Fruit fly (Drosophila melanogaster) whole organism, prepupa: ENCODE data around the gene dac.

Source experiments
- Blimp-1 ChIP-seq: fragments of 200-800 bp; sonication (Bioruptor generic); optimal IDR thresholded peaks from 3 replicates; lab custom pipeline; 2017; ENCODE audit warnings: missing biosample characterization, missing genetic modification characterization, mild to moderate bottlenecking, moderate library complexity, missing genetic modification reagents
- CG10631 ChIP-seq: fragments of 200-800 bp; sonication (Bioruptor generic); optimal IDR thresholded peaks from 2 replicates; lab custom pipeline; 2016; ENCODE audit warnings: missing biosample characterization, missing genetic modification characterization
- CG10669 ChIP-seq: fragments of 200-800 bp; sonication (Bioruptor generic); optimal IDR thresholded peaks from 3 replicates; lab custom pipeline; 2018; ENCODE audit warnings: missing biosample characterization, mild to moderate bottlenecking, missing genetic modification characterization, moderate library complexity
- CG11762 ChIP-seq: fragments of 200-800 bp; sonication (Bioruptor generic); optimal IDR thresholded peaks from 3 replicates; lab custom pipeline; 2016; ENCODE audit warnings: missing biosample characterization, missing genetic modification characterization; ENCODE audit not compliant: insufficient read depth
- CG11902 ChIP-seq: fragments of 200-800 bp; sonication (Bioruptor generic); optimal IDR thresholded peaks from 3 replicates; lab custom pipeline; 2016; ENCODE audit warnings: missing biosample characterization, missing genetic modification characterization
- CG1621 ChIP-seq: fragments of 200-800 bp; sonication (Bioruptor generic); optimal IDR thresholded peaks from 3 replicates; lab custom pipeline; 2018; ENCODE audit warnings: missing biosample characterization, mild to moderate bottlenecking, missing genetic modification characterization
- CG16779 ChIP-seq: fragments of 200-800 bp; sonication (Bioruptor generic); optimal IDR thresholded peaks from 3 replicates; lab custom pipeline; 2017; ENCODE audit warnings: missing biosample characterization, mild to moderate bottlenecking, missing genetic modification characterization
- CG3032 ChIP-seq: fragments of 200-800 bp; optimal IDR thresholded peaks from 2 replicates; lab custom pipeline; 2019; ENCODE audit warnings: missing biosample characterization, mild to moderate bottlenecking, missing genetic modification characterization, moderate library complexity
- CG31627 ChIP-seq: fragments of 200-800 bp; sonication (Bioruptor generic); optimal IDR thresholded peaks from 3 replicates; lab custom pipeline; 2016; ENCODE audit warnings: missing biosample characterization, missing genetic modification characterization
- CG32006 ChIP-seq: fragments of 200-800 bp; sonication (Bioruptor generic); optimal IDR thresholded peaks from 3 replicates; lab custom pipeline; 2017; ENCODE audit warnings: missing biosample characterization, mild to moderate bottlenecking, missing genetic modification characterization
- CG34406 ChIP-seq: fragments of 200-800 bp; sonication (Bioruptor generic); optimal IDR thresholded peaks from 3 replicates; lab custom pipeline; 2016; ENCODE audit warnings: missing biosample characterization, missing genetic modification characterization
- CG4318 ChIP-seq: fragments of 200-800 bp; sonication (Bioruptor generic); optimal IDR thresholded peaks from 3 replicates; lab custom pipeline; 2017; ENCODE audit warnings: missing biosample characterization, mild to moderate bottlenecking, missing genetic modification characterization
- CG6163 ChIP-seq: fragments of 200-800 bp; sonication (Bioruptor generic); IDR thresholded peaks from 3 replicates; pipeline ENCODE4 v1.3.6; 2022; ENCODE audit warnings: missing biosample characterization, missing genetic modification characterization
- CG6276 ChIP-seq: fragments of 200-800 bp; sonication (Bioruptor generic); optimal IDR thresholded peaks from 2 replicates; lab custom pipeline; 2017; ENCODE audit warnings: missing biosample characterization, mild to moderate bottlenecking, missing genetic modification characterization
- CG6792 ChIP-seq: fragments of 200-800 bp; sonication (Bioruptor generic); optimal IDR thresholded peaks from 3 replicates; lab custom pipeline; 2016; ENCODE audit warnings: missing biosample characterization, missing genetic modification characterization
- CG6808 ChIP-seq: fragments of 200-800 bp; sonication (Bioruptor generic); optimal IDR thresholded peaks from 3 replicates; lab custom pipeline; 2017; ENCODE audit warnings: missing biosample characterization, missing genetic modification characterization, mild to moderate bottlenecking, moderate library complexity, missing genetic modification reagents
- CG6854 ChIP-seq: fragments of 200-800 bp; sonication (Bioruptor generic); optimal IDR thresholded peaks from 2 replicates; lab custom pipeline; 2017; ENCODE audit warnings: missing biosample characterization, mild to moderate bottlenecking, missing genetic modification characterization
- CG7368 ChIP-seq: fragments of 200-800 bp; sonication (Bioruptor generic); optimal IDR thresholded peaks from 3 replicates; lab custom pipeline; 2016; ENCODE audit warnings: missing biosample characterization, missing genetic modification characterization
- CG8119 ChIP-seq: fragments of 200-800 bp; sonication (Bioruptor generic); IDR thresholded peaks from 3 replicates; pipeline ENCODE4 v1.3.6; 2022; ENCODE audit warnings: missing biosample characterization, missing genetic modification characterization
- CG8319 ChIP-seq: fragments of 200-800 bp; sonication (Bioruptor generic); optimal IDR thresholded peaks from 3 replicates; lab custom pipeline; 2016; ENCODE audit warnings: missing biosample characterization, missing genetic modification characterization
- CG8632 ChIP-seq: fragments of 200-800 bp; sonication (Bioruptor generic); optimal IDR thresholded peaks from 3 replicates; lab custom pipeline; 2016; ENCODE audit warnings: missing biosample characterization, missing genetic modification characterization
- CG9139 ChIP-seq: fragments of 200-800 bp; sonication (Bioruptor generic); optimal IDR thresholded peaks from 3 replicates; lab custom pipeline; 2017; ENCODE audit warnings: missing biosample characterization, mild to moderate bottlenecking, missing genetic modification characterization
- Eip75B ChIP-seq: fragments of 200-800 bp; sonication (Bioruptor generic); optimal IDR thresholded peaks from 3 replicates; lab custom pipeline; 2016; ENCODE audit warnings: missing biosample characterization, missing genetic modification characterization
- Eip78C ChIP-seq: fragments of 200-800 bp; sonication (Bioruptor generic); peaks from one replicate; lab custom pipeline; 2016; ENCODE audit warnings: missing biosample characterization, missing genetic modification characterization
- Ets21C ChIP-seq: fragments of 200-800 bp; sonication (Bioruptor generic); optimal IDR thresholded peaks from 3 replicates; lab custom pipeline; 2016; ENCODE audit warnings: missing biosample characterization, missing genetic modification characterization
- Ets96B ChIP-seq: fragments of 200-800 bp; optimal IDR thresholded peaks from 2 replicates; lab custom pipeline; 2019; ENCODE audit warnings: missing biosample characterization, mild to moderate bottlenecking, missing genetic modification characterization, moderate library complexity
- Hr38 ChIP-seq: sonication (Bioruptor generic); optimal IDR thresholded peaks from 2 replicates; lab custom pipeline; 2016; ENCODE audit warnings: missing biosample characterization, missing genetic modification characterization
- Hr39 ChIP-seq: fragments of 200-800 bp; sonication (Bioruptor generic); optimal IDR thresholded peaks from 2 replicates; lab custom pipeline; 2016; ENCODE audit warnings: missing biosample characterization, missing genetic modification characterization
- Lpt ChIP-seq: fragments of 200-800 bp; sonication (Bioruptor generic); optimal IDR thresholded peaks from 3 replicates; lab custom pipeline; 2016; ENCODE audit warnings: missing biosample characterization, missing genetic modification characterization
- Smox ChIP-seq: fragments of 200-800 bp; sonication (Bioruptor generic); optimal IDR thresholded peaks from 3 replicates; lab custom pipeline; 2016; ENCODE audit warnings: missing biosample characterization, missing genetic modification characterization
- Sox102F ChIP-seq: fragments of 200-800 bp; sonication (Bioruptor generic); optimal IDR thresholded peaks from 2 replicates; lab custom pipeline; 2016; ENCODE audit warnings: missing biosample characterization, mild to moderate bottlenecking, missing genetic modification characterization
- Sox14 ChIP-seq: fragments of 200-800 bp; sonication (Bioruptor generic); optimal IDR thresholded peaks from 3 replicates; lab custom pipeline; 2016; ENCODE audit warnings: missing biosample characterization, missing genetic modification characterization
- achi ChIP-seq: fragments of 200-800 bp; sonication (Bioruptor generic); optimal IDR thresholded peaks from 3 replicates; lab custom pipeline; 2016; ENCODE audit warnings: missing biosample characterization, missing genetic modification characterization
- acj6 ChIP-seq: fragments of 200-800 bp; sonication (Bioruptor generic); optimal IDR thresholded peaks from 3 replicates; lab custom pipeline; 2016; ENCODE audit warnings: missing biosample characterization, missing genetic modification characterization
- cyc ChIP-seq: fragments of 200-800 bp; sonication (Bioruptor generic); optimal IDR thresholded peaks from 3 replicates; lab custom pipeline; 2016; ENCODE audit warnings: missing biosample characterization, missing genetic modification characterization
- dac ChIP-seq: fragments of 200-800 bp; sonication (Bioruptor generic); optimal IDR thresholded peaks from 2 replicates; lab custom pipeline; 2017; ENCODE audit warnings: missing biosample characterization, mild to moderate bottlenecking, missing genetic modification characterization
- dsx ChIP-seq: fragments of 200-800 bp; optimal IDR thresholded peaks from 3 replicates; lab custom pipeline; 2019; ENCODE audit warnings: missing biosample characterization, mild to moderate bottlenecking, missing genetic modification characterization, moderate library complexity; ENCODE audit not compliant: poor library complexity, severe bottlenecking
- eg ChIP-seq: fragments of 200-800 bp; sonication (Bioruptor generic); IDR thresholded peaks from 3 replicates; pipeline ENCODE4 v1.3.6; 2022; ENCODE audit warnings: missing biosample characterization, missing genetic modification characterization
- fd85E ChIP-seq: fragments of 200-800 bp; sonication (Bioruptor generic); optimal IDR thresholded peaks from 3 replicates; lab custom pipeline; 2016; ENCODE audit warnings: missing biosample characterization, missing genetic modification characterization
- fkh ChIP-seq: fragments of 200-800 bp; sonication (Bioruptor generic); optimal IDR thresholded peaks from 3 replicates; lab custom pipeline; 2017; ENCODE audit warnings: missing biosample characterization, mild to moderate bottlenecking, missing genetic modification characterization, moderate library complexity
- net ChIP-seq: fragments of 200-800 bp; sonication (Bioruptor generic); optimal IDR thresholded peaks from 3 replicates; lab custom pipeline; 2016; ENCODE audit warnings: missing biosample characterization, missing genetic modification characterization
- salr ChIP-seq, 2 experiments: fragments of 200-800 bp; sonication (Bioruptor generic); optimal IDR thresholded peaks; 3 replicates each; lab custom pipeline; 2016 to 2018; ENCODE audit warnings: missing biosample characterization in 2 of 2, missing genetic modification characterization in 2 of 2, mild to moderate bottlenecking in 1 of 2
- spab ChIP-seq: fragments of 200-800 bp; sonication (Bioruptor generic); optimal IDR thresholded peaks from 2 replicates; lab custom pipeline; 2017; ENCODE audit warnings: missing biosample characterization, mild to moderate bottlenecking, missing genetic modification characterization, missing genetic modification reagents
- ss ChIP-seq, 2 experiments: fragments of 200-800 bp; sonication (Bioruptor generic); optimal IDR thresholded peaks; 2 replicates in 1 of 2; 3 replicates in 1 of 2; lab custom pipeline; 2017 to 2018; ENCODE audit warnings: mild to moderate bottlenecking in 2 of 2, missing biosample characterization in 2 of 2, missing genetic modification characterization in 2 of 2, moderate library complexity in 1 of 2
- svp ChIP-seq: fragments of 200-800 bp; sonication (Bioruptor generic); peaks from one replicate; lab custom pipeline; 2016; ENCODE audit warnings: missing biosample characterization, missing genetic modification characterization
- topi ChIP-seq: fragments of 200-800 bp; sonication (Bioruptor generic); optimal IDR thresholded peaks from 3 replicates; lab custom pipeline; 2016; ENCODE audit warnings: missing biosample characterization, missing genetic modification characterization
- vri ChIP-seq: fragments of 200-800 bp; sonication (Bioruptor generic); optimal IDR thresholded peaks from 3 replicates; lab custom pipeline; 2016; ENCODE audit warnings: missing biosample characterization, mild to moderate bottlenecking, missing genetic modification characterization

The dac gene

dm6 chr2L:16534174-16534835 lies 48.5 kb upstream of the dac start (continued):
- no peak for TF ChIP-seq CG31627 (GFP tag; lab: Kevin White, UChicago)
- TF ChIP-seq achi (GFP tag; lab: Kevin White, UChicago), result no peak
- TF ChIP-seq CG6792 (GFP tag; lab: Kevin White, UChicago), result no peak
- peak; percentile 20 for TF ChIP-seq CG10669 (GFP tag; lab: Kevin White, UChicago)
- no peak for TF ChIP-seq Eip75B
- no peak for TF ChIP-seq salr (GFP tag; optimal IDR thresholded peaks at IDR 0.05; lab: Kevin White, UChicago)
- no peak for TF ChIP-seq topi (GFP tag; lab: Kevin White, UChicago)
- peak; percentile 5 for TF ChIP-seq CG4318 (GFP tag; lab: Kevin White, UChicago)
- peak; percentile 51 for TF ChIP-seq CG6276 (GFP tag; lab: Kevin White, UChicago)
- TF ChIP-seq Ets96B, result peak; percentile 0
- no peak for TF ChIP-seq CG8632
- no peak for TF ChIP-seq acj6
- TF ChIP-seq CG10631 (GFP tag; lab: Kevin White, UChicago), result no peak
- no peak for TF ChIP-seq CG34406 (GFP tag; lab: Kevin White, UChicago)
- no peak for TF ChIP-seq cyc (GFP tag; lab: Kevin White, UChicago)
- TF ChIP-seq dac (GFP tag; lab: Kevin White, UChicago), result peak; percentile 27
- no peak for TF ChIP-seq Hr39 (GFP tag; lab: Kevin White, UChicago)
- TF ChIP-seq Smox (GFP tag; lab: Kevin White, UChicago), result no peak

dm6 chr2L:16533386-16533773 lies 47.6 kb upstream of the dac start:
- TF ChIP-seq Smox (GFP tag; lab: Kevin White, UChicago) (no peak), CG6808 (GFP tag; lab: Kevin White, UChicago) (no peak), Eip75B (no peak), CG32006 (GFP tag; lab: Kevin White, UChicago) (no peak), vri (peak; percentile 25), CG6163 (GFP tag; lab: Robert Waterston, UW) (no peak; the same call in 2 of the 3 replicates), net (GFP tag; lab: Kevin White, UChicago) (peak; percentile 34), ss (GFP tag; optimal IDR thresholded peaks at IDR 0.05; lab: Kevin White, UChicago) (peak; percentile 21 to 59), Hr38 (GFP tag; lab: Kevin White, UChicago) (no peak), Lpt (no peak), CG31627 (GFP tag; lab: Kevin White, UChicago) (no peak), Blimp-1 (no peak), Ets21C (no peak), CG7368 (peak; percentile 40), CG3032 (tag; lab: Kevin White, UChicago) (no peak), CG8119 (GFP tag; lab: Robert Waterston, UW) (no peak), salr (GFP tag; optimal IDR thresholded peaks at IDR 0.05; lab: Kevin White, UChicago) (peak in 1 of 2 experiments; percentile 42), CG6854 (GFP tag; lab: Kevin White, UChicago) (peak; percentile 53), CG16779 (tag; lab: Kevin White, UChicago) (peak; percentile 6), CG8319 (GFP tag; lab: Kevin White, UChicago) (no peak), svp (GFP tag; lab: Kevin White, UChicago) (no peak), Sox14 (no peak), CG11762 (GFP tag; lab: Kevin White, UChicago) (no peak), cyc (GFP tag; lab: Kevin White, UChicago) (no peak), acj6 (no peak), eg (GFP tag; lab: Robert Waterston, UW) (no peak), Eip78C (GFP tag; lab: Kevin White, UChicago) (no peak), CG10631 (GFP tag; lab: Kevin White, UChicago) (no peak), fkh (GFP tag; lab: Kevin White, UChicago) (peak; percentile 98), spab (GFP tag; lab: Kevin White, UChicago) (no peak), CG11902 (GFP tag; lab: Kevin White, UChicago) (no peak), CG9139 (GFP tag; lab: Kevin White, UChicago) (peak; percentile 27), CG1621 (no peak), dsx (GFP tag; lab: Kevin White, UChicago) (no peak), fd85E (GFP tag; lab: Kevin White, UChicago) (no peak), CG6276 (GFP tag; lab: Kevin White, UChicago) (no peak), Sox102F (GFP tag; lab: Kevin White, UChicago) (no peak)
